Fruit fly (Drosophila melanogaster) whole organism, embryonic: ENCODE measurements around the gene CG43136.

Experiments
- CG10147 ChIP-seq: fragments of 200-800 bp; sonication (Bioruptor generic); optimal IDR thresholded peaks from 2 replicates; lab custom pipeline; 2019; ENCODE audit warnings: missing biosample characterization, mild to moderate bottlenecking, missing genetic modification characterization, moderate library complexity
- CG10267 ChIP-seq: fragments of 200-800 bp; sonication (Bioruptor generic); optimal IDR thresholded peaks from 2 replicates; lab custom pipeline; 2018; ENCODE audit warnings: missing biosample characterization, mild to moderate bottlenecking, missing genetic modification characterization, moderate library complexity
- CG11723 ChIP-seq: fragments of 200-800 bp; sonication (Bioruptor generic); optimal IDR thresholded peaks from 2 replicates; lab custom pipeline; 2017; ENCODE audit warnings: missing biosample characterization, mild to moderate bottlenecking, missing genetic modification characterization
- CG12155 ChIP-seq: fragments of 200-800 bp; sonication (Bioruptor generic); optimal IDR thresholded peaks from 3 replicates; lab custom pipeline; 2016; ENCODE audit warnings: missing biosample characterization, missing genetic modification characterization
- CG12391 ChIP-seq: fragments of 200-800 bp; sonication (Bioruptor generic); optimal IDR thresholded peaks from 3 replicates; lab custom pipeline; 2018; ENCODE audit warnings: missing biosample characterization, mild to moderate bottlenecking, missing genetic modification characterization, moderate library complexity
- CG12744 ChIP-seq: fragments of 200-800 bp; sonication (Bioruptor generic); optimal IDR thresholded peaks from 2 replicates; lab custom pipeline; 2016; ENCODE audit warnings: missing biosample characterization, missing genetic modification characterization
- CG14965 ChIP-seq: fragments of 200-800 bp; sonication (Bioruptor generic); optimal IDR thresholded peaks from 2 replicates; lab custom pipeline; 2016; ENCODE audit warnings: missing biosample characterization, missing genetic modification characterization, borderline replicate concordance
- CG1602 ChIP-seq: fragments of 200-800 bp; sonication (Bioruptor generic); optimal IDR thresholded peaks from 3 replicates; lab custom pipeline; 2016; ENCODE audit warnings: missing biosample characterization, missing genetic modification characterization
- CG2678 ChIP-seq: fragments of 200-800 bp; sonication (Bioruptor generic); optimal IDR thresholded peaks from 3 replicates; lab custom pipeline; 2019; ENCODE audit warnings: missing biosample characterization, mild to moderate bottlenecking, missing genetic modification characterization, moderate library complexity
- CG30020 ChIP-seq: fragments of 200-800 bp; optimal IDR thresholded peaks from 2 replicates; lab custom pipeline; 2019; ENCODE audit warnings: missing biosample characterization, mild to moderate bottlenecking, missing genetic modification characterization, moderate library complexity
- CG31388 ChIP-seq: fragments of 200-800 bp; sonication (Bioruptor generic); optimal IDR thresholded peaks from 2 replicates; lab custom pipeline; 2016; ENCODE audit warnings: missing biosample characterization, missing genetic modification characterization
- CG3407 ChIP-seq: fragments of 200-800 bp; sonication (Bioruptor generic); optimal IDR thresholded peaks from 2 replicates; lab custom pipeline; 2018; ENCODE audit warnings: missing biosample characterization, mild to moderate bottlenecking, missing genetic modification characterization
- CG34224 ChIP-seq: fragments of 200-800 bp; sonication (Bioruptor generic); IDR thresholded peaks from 3 replicates; pipeline ENCODE4 v1.3.6; 2022; ENCODE audit warnings: missing biosample characterization, missing genetic modification characterization; ENCODE audit not compliant: partially characterized antibody
- CG43689 ChIP-seq: fragments of 200-800 bp; sonication (Bioruptor generic); IDR thresholded peaks from 2 replicates; pipeline ENCODE4 v1.3.6; 2022; ENCODE audit warnings: missing biosample characterization, missing genetic modification characterization
- CG6175 ChIP-seq: fragments of 200-800 bp; sonication (Bioruptor generic); IDR thresholded peaks from 3 replicates; pipeline ENCODE4 v1.3.6; 2022; ENCODE audit warnings: missing biosample characterization, missing genetic modification characterization
- CG6689 ChIP-seq: fragments of 200-800 bp; sonication (Bioruptor generic); IDR thresholded peaks from 2 replicates; pipeline ENCODE4 v1.3.6; 2022; ENCODE audit warnings: missing biosample characterization, missing genetic modification characterization
- CG7745 ChIP-seq: fragments of 200-800 bp; sonication (Bioruptor generic); optimal IDR thresholded peaks from 2 replicates; lab custom pipeline; 2018; ENCODE audit warnings: missing biosample characterization, mild to moderate bottlenecking, missing genetic modification characterization, moderate library complexity
- CG7928 ChIP-seq: fragments of 200-800 bp; sonication (Bioruptor generic); optimal IDR thresholded peaks from 2 replicates; lab custom pipeline; 2017; ENCODE audit warnings: missing biosample characterization, mild to moderate bottlenecking, missing genetic modification characterization
- CG8388 ChIP-seq: fragments of 200-800 bp; sonication (Bioruptor generic); optimal IDR thresholded peaks from 2 replicates; lab custom pipeline; 2019; ENCODE audit warnings: missing biosample characterization, mild to moderate bottlenecking, missing genetic modification characterization, moderate library complexity
- Dad ChIP-seq: fragments of 200-800 bp; sonication (Bioruptor generic); optimal IDR thresholded peaks from 3 replicates; lab custom pipeline; 2016; ENCODE audit warnings: missing biosample characterization, missing genetic modification characterization
- E2f1 ChIP-seq: fragments of 200-800 bp; sonication (Bioruptor generic); IDR thresholded peaks from 2 replicates; pipeline ENCODE4 v1.3.6; 2022; ENCODE audit warnings: missing biosample characterization, missing genetic modification characterization
- E2f2 ChIP-seq: fragments of 200-800 bp; sonication (Bioruptor generic); IDR thresholded peaks from 2 replicates; pipeline ENCODE4 v1.3.6; 2022; ENCODE audit warnings: missing biosample characterization, missing genetic modification characterization
- Eip74EF ChIP-seq, 2 experiments: fragments of 200-800 bp in 1 of 2; fragments of >200 bp in 1 of 2; sonication (Bioruptor generic) in 1 of 2; optimal IDR thresholded peaks; 2 replicates each; lab custom pipeline; 2017 to 2019; ENCODE audit warnings: missing biosample characterization in 2 of 2, missing genetic modification characterization in 2 of 2, mild to moderate bottlenecking in 1 of 2, moderate library complexity in 1 of 2
- Oli ChIP-seq: fragments of 200-800 bp; sonication (Bioruptor generic); optimal IDR thresholded peaks from 2 replicates; lab custom pipeline; 2018; ENCODE audit warnings: missing biosample characterization, mild to moderate bottlenecking, missing genetic modification characterization, moderate library complexity
- Ptx1 ChIP-seq: fragments of 200-800 bp; sonication (Bioruptor generic); IDR thresholded peaks from 2 replicates; pipeline ENCODE4 v1.3.6; 2022; ENCODE audit warnings: missing biosample characterization, missing genetic modification characterization
- Six4 ChIP-seq: fragments of 200-800 bp; sonication (Bioruptor generic); optimal IDR thresholded peaks from 2 replicates; lab custom pipeline; 2016; ENCODE audit warnings: missing biosample characterization, missing genetic modification characterization
- bigmax ChIP-seq: fragments of 200-800 bp; sonication (Bioruptor generic); optimal IDR thresholded peaks from 2 replicates; lab custom pipeline; 2018; ENCODE audit warnings: missing biosample characterization, mild to moderate bottlenecking, missing genetic modification characterization
- ci ChIP-seq: fragments of 200-800 bp; sonication (Bioruptor generic); IDR thresholded peaks from 3 replicates; pipeline ENCODE4 v1.3.6; 2022; ENCODE audit warnings: missing biosample characterization, missing genetic modification characterization
- dmrt99B ChIP-seq: fragments of 200-800 bp; sonication (Bioruptor generic); optimal IDR thresholded peaks from 2 replicates; lab custom pipeline; 2018; ENCODE audit warnings: missing biosample characterization, mild to moderate bottlenecking, missing genetic modification characterization, moderate library complexity
- dpn ChIP-seq, 2 experiments: fragments of 200-800 bp; sonication (Bioruptor generic); optimal IDR thresholded peaks; 3 replicates each; lab custom pipeline; 2016; ENCODE audit warnings: missing biosample characterization in 2 of 2, missing genetic modification characterization in 2 of 2
- fd96Cb ChIP-seq: fragments of 200-800 bp; sonication (Bioruptor generic); optimal IDR thresholded peaks from 2 replicates; lab custom pipeline; 2018; ENCODE audit warnings: missing biosample characterization, mild to moderate bottlenecking, missing genetic modification characterization, moderate library complexity
- ham ChIP-seq: fragments of 200-800 bp; sonication (Bioruptor generic); IDR thresholded peaks from 2 replicates; pipeline ENCODE4 v1.3.6; 2022; ENCODE audit warnings: missing biosample characterization, missing genetic modification characterization
- lab ChIP-seq: fragments of 200-800 bp; sonication (Bioruptor generic); optimal IDR thresholded peaks from 3 replicates; lab custom pipeline; 2017; ENCODE audit warnings: missing biosample characterization, missing genetic modification characterization, mild to moderate bottlenecking, moderate library complexity, missing genetic modification reagents
- lmd ChIP-seq: fragments of 200-800 bp; sonication (Bioruptor generic); IDR thresholded peaks from 2 replicates; pipeline ENCODE4 v1.3.6; 2022; ENCODE audit warnings: missing biosample characterization, missing genetic modification characterization
- nau ChIP-seq: fragments of 200-800 bp; sonication (Bioruptor generic); optimal IDR thresholded peaks from 3 replicates; lab custom pipeline; 2017; ENCODE audit warnings: missing biosample characterization, mild to moderate bottlenecking, missing genetic modification characterization, missing genetic modification reagents
- p53 ChIP-seq: fragments of 200-800 bp; sonication (Bioruptor generic); optimal IDR thresholded peaks from 2 replicates; lab custom pipeline; 2016; ENCODE audit warnings: missing biosample characterization, missing genetic modification characterization
- pho ChIP-seq: fragments of 200-800 bp; sonication (Bioruptor generic); optimal IDR thresholded peaks from 2 replicates; lab custom pipeline; 2016; ENCODE audit warnings: missing biosample characterization, missing genetic modification characterization
- prd ChIP-seq, 3 experiments: fragments of >200 bp in 2 of 3; fragments of 200-800 bp in 1 of 3; sonication (Bioruptor generic) in 1 of 3; optimal IDR thresholded peaks in 2 of 3; IDR thresholded peaks in 1 of 3; 2 replicates in 2 of 3; 3 replicates in 1 of 3; pipeline versions ENCODE4 v1.3.6 to Lab custom; 2017 to 2022; ENCODE audit warnings: missing biosample characterization in 1 of 3, missing genetic modification characterization in 1 of 3
- psq ChIP-seq: fragments of 200-800 bp; sonication (Bioruptor generic); optimal IDR thresholded peaks from 2 replicates; lab custom pipeline; 2017; ENCODE audit warnings: missing biosample characterization, missing genetic modification characterization
- pzg ChIP-seq: fragments of 200-800 bp; sonication (Bioruptor generic); optimal IDR thresholded peaks from 3 replicates; lab custom pipeline; 2018; ENCODE audit warnings: missing biosample characterization, mild to moderate bottlenecking, missing genetic modification characterization, moderate library complexity
- salm ChIP-seq: fragments of 200-800 bp; sonication (Bioruptor generic); optimal IDR thresholded peaks from 2 replicates; lab custom pipeline; 2018; ENCODE audit warnings: missing biosample characterization, mild to moderate bottlenecking, missing genetic modification characterization
- sd ChIP-seq: fragments of 200-800 bp; sonication (Bioruptor generic); optimal IDR thresholded peaks from 3 replicates; lab custom pipeline; 2018; ENCODE audit warnings: missing biosample characterization, mild to moderate bottlenecking, missing genetic modification characterization, moderate library complexity
- sens ChIP-seq: fragments of 200-800 bp; sonication (Bioruptor generic); peaks from one replicate; lab custom pipeline; 2016; ENCODE audit warnings: missing biosample characterization, missing genetic modification characterization
- sim ChIP-seq: fragments of 200-800 bp; sonication (Bioruptor generic); IDR thresholded peaks from 2 replicates; pipeline ENCODE4 v1.3.6; 2022; ENCODE audit warnings: missing biosample characterization, missing genetic modification characterization
- sima ChIP-seq: fragments of 200-800 bp; sonication (Bioruptor generic); optimal IDR thresholded peaks from 2 replicates; lab custom pipeline; 2016; ENCODE audit warnings: missing biosample characterization, missing genetic modification characterization
- slp2 ChIP-seq: fragments of 200-800 bp; sonication (Bioruptor generic); optimal IDR thresholded peaks from 2 replicates; lab custom pipeline; 2016; ENCODE audit warnings: missing biosample characterization, missing genetic modification characterization
- unc-4 ChIP-seq: fragments of 200-800 bp; sonication (Bioruptor generic); IDR thresholded peaks from 2 replicates; pipeline ENCODE4 v1.3.6; 2022; ENCODE audit warnings: missing biosample characterization, missing genetic modification characterization; ENCODE audit not compliant: partially characterized antibody
- vnd ChIP-seq: fragments of 200-800 bp; sonication (Bioruptor generic); IDR thresholded peaks from 3 replicates; pipeline ENCODE4 v1.3.6; 2022; ENCODE audit warnings: missing biosample characterization, missing genetic modification characterization; ENCODE audit not compliant: partially characterized antibody
- zen2 ChIP-seq: fragments of 200-800 bp; sonication (Bioruptor generic); IDR thresholded peaks from 3 replicates; pipeline ENCODE4 v1.3.6; 2022; ENCODE audit warnings: missing biosample characterization, missing genetic modification characterization; ENCODE audit not compliant: partially characterized antibody

CG43136 gene

DNA sequence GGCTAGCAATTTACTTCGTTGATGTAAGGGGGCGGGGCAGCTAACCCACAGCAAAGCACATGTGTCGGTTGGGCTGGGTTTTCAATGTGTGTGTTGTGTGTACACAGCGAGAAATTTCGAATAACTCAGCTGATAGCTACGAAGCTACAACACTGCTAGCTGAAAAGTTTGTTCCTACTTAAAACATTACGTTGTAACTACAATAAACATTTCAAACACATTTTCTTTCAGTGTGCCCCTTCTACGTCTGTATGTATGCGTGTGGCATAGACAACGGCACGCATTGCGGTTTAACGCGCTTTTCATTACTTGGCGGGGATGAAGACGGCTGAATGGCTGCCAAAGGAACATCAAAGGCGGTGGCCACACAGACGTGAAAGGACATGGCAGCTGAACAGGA, 6.0 kb upstream of the CG43136 start (continued):
- TF ChIP-seq CG11723 (GFP tag; lab: Kevin White, UChicago) (no peak), E2f2 (GFP tag; lab: Robert Waterston, UW) (0 out of 2 replicates have a peak, but pooled peaks have one; percentile 8), CG10147 (GFP tag; lab: Kevin White, UChicago) (no peak), sens (peak; percentile 49), sim (no peak), CG12391 (tag; lab: Kevin White, UChicago) (peak; percentile 6), p53 (GFP tag; lab: Kevin White, UChicago) (no peak), lmd (GFP tag; lab: Robert Waterston, UW) (peak; percentile 46), salm (no peak), lab (GFP tag; lab: Kevin White, UChicago) (peak; percentile 62), Dad (GFP tag; lab: Kevin White, UChicago) (no peak), CG6689 (GFP tag; lab: Robert Waterston, UW) (peak; percentile 32; the same call in 1 of the 2 replicates)

DNA sequence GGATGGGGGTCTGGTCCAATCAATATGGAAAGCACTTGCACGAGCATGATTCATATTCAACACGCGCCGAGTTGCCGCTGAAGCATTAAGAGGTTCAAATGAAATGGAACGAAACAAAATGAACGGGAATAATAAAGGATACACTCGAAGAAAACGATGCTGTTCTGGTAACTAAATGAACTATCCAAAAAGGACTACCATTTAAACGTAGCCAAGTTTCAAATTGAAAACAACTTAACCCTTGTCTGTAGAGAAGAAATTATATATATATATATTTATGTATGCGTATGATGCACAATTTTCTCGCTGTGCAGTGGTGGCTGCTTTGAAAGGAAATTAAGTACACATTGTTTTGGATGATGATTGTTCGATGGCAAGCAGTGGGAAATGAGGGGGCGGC, 884 bp upstream of the CG43136 start:
- TF ChIP-seq CG10267, result no peak
- no peak for TF ChIP-seq CG12744 (GFP tag; lab: Kevin White, UChicago)
- no peak for TF ChIP-seq zen2 (GFP tag; lab: Robert Waterston, UW)
- TF ChIP-seq CG8388, result no peak
- TF ChIP-seq sima, result no peak
- no peak for TF ChIP-seq E2f1 (GFP tag; lab: Robert Waterston, UW)
- TF ChIP-seq psq, result no peak
- TF ChIP-seq Six4 (GFP tag; lab: Kevin White, UChicago), result no peak
- TF ChIP-seq slp2 (GFP tag; lab: Kevin White, UChicago), result no peak
- TF ChIP-seq dmrt99B (tag; lab: Kevin White, UChicago), result peak; percentile 41
- no peak for TF ChIP-seq CG34224 (GFP tag; lab: Robert Waterston, UW)
- peak; percentile 47 for TF ChIP-seq CG2678 (tag; lab: Kevin White, UChicago)
- TF ChIP-seq fd96Cb, result peak; percentile 14
- no peak for TF ChIP-seq lmd (GFP tag; lab: Robert Waterston, UW)
- TF ChIP-seq p53 (GFP tag; lab: Kevin White, UChicago), result no peak
- TF ChIP-seq CG12155 (GFP tag; lab: Kevin White, UChicago), result no peak
- TF ChIP-seq bigmax (GFP tag; lab: Kevin White, UChicago), result no peak
- TF ChIP-seq prd (optimal IDR thresholded peaks at IDR 0.05; lab: Kevin White, UChicago), result no peak
- TF ChIP-seq prd (GFP tag; IDR thresholded peaks at IDR 0.05; lab: Robert Waterston, UW), result peak; percentile 50; the same call in 2 of the 3 replicates
- no peak for TF ChIP-seq Oli (tag; lab: Kevin White, UChicago)
- no peak for TF ChIP-seq CG6175 (GFP tag; lab: Robert Waterston, UW)
- TF ChIP-seq CG7928, result no peak
- no peak for TF ChIP-seq CG43689 (GFP tag; lab: Robert Waterston, UW)
- no peak for TF ChIP-seq ci (GFP tag; lab: Robert Waterston, UW)
- TF ChIP-seq ham, result no peak
- TF ChIP-seq pzg (GFP tag; lab: Kevin White, UChicago), result no peak
- TF ChIP-seq CG14965 (GFP tag; lab: Kevin White, UChicago), result no peak
- TF ChIP-seq vnd (GFP tag; lab: Robert Waterston, UW), result no peak
- no peak for TF ChIP-seq CG1602 (GFP tag; lab: Kevin White, UChicago)
- no peak for TF ChIP-seq nau (GFP tag; lab: Kevin White, UChicago)
- TF ChIP-seq pho (GFP tag; lab: Kevin White, UChicago), result no peak
- TF ChIP-seq CG7745 (tag; lab: Kevin White, UChicago), result no peak
- TF ChIP-seq Eip74EF (GFP tag; optimal IDR thresholded peaks at IDR 0.05; lab: Kevin White, UChicago), result no peak
- TF ChIP-seq sd, result no peak
- TF ChIP-seq CG31388 (GFP tag; lab: Kevin White, UChicago), result no peak
- TF ChIP-seq CG30020 (tag; lab: Kevin White, UChicago), result no peak
- TF ChIP-seq CG3407 (GFP tag; lab: Kevin White, UChicago), result no peak
- no peak for TF ChIP-seq dpn (GFP tag; optimal IDR thresholded peaks at IDR 0.05; lab: Kevin White, UChicago)
- no peak for TF ChIP-seq unc-4 (GFP tag; lab: Robert Waterston, UW)
- TF ChIP-seq Ptx1, result no peak
